Fruit fly (Drosophila melanogaster) whole organism, pupa: ENCODE results near the gene CG1532.

Source experiments
- CG14655 ChIP-seq: fragments of 200-800 bp; sonication (Bioruptor generic); optimal IDR thresholded peaks from 3 replicates; lab custom pipeline; 2017; ENCODE audit warnings: mild to moderate bottlenecking, missing biosample characterization, missing genetic modification reagents, missing genetic modification characterization
- CG15710 ChIP-seq: fragments of 200-800 bp; sonication (Bioruptor generic); optimal IDR thresholded peaks from 2 replicates; lab custom pipeline; 2018; ENCODE audit warnings: missing biosample characterization, mild to moderate bottlenecking, missing genetic modification characterization, moderate library complexity
- CG17806 ChIP-seq: fragments of 200-800 bp; sonication (Bioruptor generic); optimal IDR thresholded peaks from 2 replicates; lab custom pipeline; 2018; ENCODE audit warnings: missing biosample characterization, mild to moderate bottlenecking, missing genetic modification characterization, moderate library complexity
- CG4496 ChIP-seq: fragments of 200-800 bp; sonication (Bioruptor generic); IDR thresholded peaks from 3 replicates; pipeline ENCODE4 v1.3.6; 2022; ENCODE audit warnings: missing biosample characterization, missing genetic modification characterization
- CG8301 ChIP-seq: fragments of 200-800 bp; sonication (Bioruptor generic); optimal IDR thresholded peaks from 2 replicates; lab custom pipeline; 2018; ENCODE audit warnings: missing biosample characterization, mild to moderate bottlenecking, missing genetic modification characterization
- EcR ChIP-seq: fragments of 200-800 bp; sonication (Bioruptor generic); optimal IDR thresholded peaks from 3 replicates; lab custom pipeline; 2019; ENCODE audit warnings: missing biosample characterization, missing genetic modification characterization, mild to moderate bottlenecking, moderate library complexity, missing genetic modification reagents
- Pif1A ChIP-seq: fragments of 200-800 bp; sonication (Bioruptor generic); optimal IDR thresholded peaks from 3 replicates; lab custom pipeline; 2016; ENCODE audit warnings: missing biosample characterization, missing genetic modification characterization
- rn ChIP-seq: fragments of 200-800 bp; sonication (Bioruptor generic); IDR thresholded peaks from 2 replicates; pipeline ENCODE4 v1.3.6; 2022; ENCODE audit warnings: missing biosample characterization, missing genetic modification characterization

- TF ChIP-seq rn (GFP tag; lab: Robert Waterston, UW) (no peak), CG15710 (no peak), CG4496 (GFP tag; lab: Robert Waterston, UW) (no peak), CG14655 (GFP tag; lab: Kevin White, UChicago) (no peak), Pif1A (GFP tag; lab: Kevin White, UChicago) (peak; percentile 40), EcR (GFP tag; lab: Kevin White, UChicago) (peak; percentile 30), CG8301 (tag; lab: Kevin White, UChicago) (no peak), CG17806 (tag; lab: Kevin White, UChicago) (no peak)
Measured at dm6 chrX:21027929-21028575, at the start of gene CG1532.
